Worm (Caenorhabditis elegans) whole organism, young adult: ENCODE data around the gene pxmp-4.

ENCODE experiments used
- B0035.1 ChIP-seq: sonication (generic microtip); optimal IDR thresholded peaks from 2 replicates; lab custom pipeline; 2016; ENCODE audit warnings: missing genetic modification characterization, mild to moderate bottlenecking, missing compliant biosample characterization, missing genotype, missing genetic modification reagents
- F22D6.2 ChIP-seq: sonication (generic microtip); optimal IDR thresholded peaks from 2 replicates; lab custom pipeline; 2016; ENCODE audit warnings: mild to moderate bottlenecking, missing genetic modification characterization, missing compliant biosample characterization
- F39B2.1 ChIP-seq: fragments of 200-800 bp; sonication (Bioruptor generic); IDR thresholded peaks from 2 replicates; pipeline ENCODE4 v1.3.6; 2022; ENCODE audit warnings: missing genetic modification reagents, missing genetic modification characterization, missing compliant biosample characterization
- F52B5.7 ChIP-seq: sonication (generic microtip); optimal IDR thresholded peaks from 2 replicates; lab custom pipeline; 2016; ENCODE audit warnings: mild to moderate bottlenecking, missing genetic modification characterization, missing compliant biosample characterization
- T26A5.8 ChIP-seq: sonication (generic microtip); optimal IDR thresholded peaks from 2 replicates; lab custom pipeline; 2016; ENCODE audit warnings: missing genetic modification characterization, missing compliant biosample characterization
- Y79H2A.3 ChIP-seq: fragments of 200-800 bp; sonication (Bioruptor generic); conservative IDR thresholded peaks from 2 replicates; pipeline ENCODE4 v1.3.6; 2022; ENCODE audit warnings: missing genetic modification reagents, missing genetic modification characterization, missing compliant biosample characterization
- ZK185.1 ChIP-seq: sonication (generic microtip); optimal IDR thresholded peaks from 2 replicates; lab custom pipeline; 2016; ENCODE audit warnings: mild to moderate bottlenecking, missing genetic modification characterization, missing compliant biosample characterization; ENCODE audit not compliant: poor library complexity, severe bottlenecking
- atf-7 ChIP-seq: sonication (generic microtip); optimal IDR thresholded peaks from 2 replicates; lab custom pipeline; 2017; ENCODE audit warnings: mild to moderate bottlenecking, missing genetic modification characterization, missing compliant biosample characterization
- attf-5 ChIP-seq: fragments of 200-800 bp; sonication (Bioruptor generic); optimal IDR thresholded peaks from 2 replicates; lab custom pipeline; 2018; ENCODE audit warnings: mild to moderate bottlenecking, missing genetic modification characterization, missing compliant biosample characterization
- ceh-100 ChIP-seq: fragments of 200-800 bp; sonication (Bioruptor generic); IDR thresholded peaks from 2 replicates; pipeline ENCODE4 v1.3.6; 2022; ENCODE audit warnings: missing genetic modification reagents, missing genetic modification characterization, missing compliant biosample characterization
- dox-1 ChIP-seq: fragments of 200-800 bp; sonication (Bioruptor generic); IDR thresholded peaks from 2 replicates; pipeline ENCODE4 v1.3.6; 2022; ENCODE audit warnings: missing genetic modification reagents, missing genetic modification characterization, missing compliant biosample characterization
- egl-44 ChIP-seq: fragments of 200-800 bp; sonication (Bioruptor generic); IDR thresholded peaks from 2 replicates; pipeline ENCODE4 v1.3.6; 2022; ENCODE audit warnings: missing genetic modification reagents, missing genetic modification characterization, missing compliant biosample characterization
- ekl-4 ChIP-seq: fragments of 200-800 bp; sonication (Bioruptor generic); IDR thresholded peaks from 2 replicates; pipeline ENCODE4 v1.3.6; 2022; ENCODE audit warnings: missing genetic modification reagents, missing genetic modification characterization, missing compliant biosample characterization
- fkh-3 ChIP-seq: sonication (generic microtip); optimal IDR thresholded peaks from 2 replicates; lab custom pipeline; 2016; ENCODE audit warnings: mild to moderate bottlenecking, missing genetic modification characterization, missing compliant biosample characterization
- hmg-1.2 ChIP-seq: fragments of 200-800 bp; sonication (Bioruptor generic); IDR thresholded peaks from 2 replicates; pipeline ENCODE4 v1.3.6; 2022; ENCODE audit warnings: missing genetic modification reagents, missing genetic modification characterization, missing compliant biosample characterization
- hrde-1 ChIP-seq: sonication (generic microtip); optimal IDR thresholded peaks from 2 replicates; lab custom pipeline; 2016; ENCODE audit warnings: missing genetic modification characterization, mild to moderate bottlenecking, missing compliant biosample characterization, moderate library complexity, missing genotype, missing genetic modification reagents, borderline replicate concordance
- lsl-1 ChIP-seq: fragments of 200-800 bp; sonication (Bioruptor generic); optimal IDR thresholded peaks from 2 replicates; lab custom pipeline; 2018; ENCODE audit warnings: mild to moderate bottlenecking, missing genetic modification characterization, moderate library complexity, missing compliant biosample characterization
- madf-6 ChIP-seq: fragments of 200-800 bp; sonication (Bioruptor generic); IDR thresholded peaks from 2 replicates; pipeline ENCODE4 v1.3.6; 2022; ENCODE audit warnings: missing genetic modification reagents, missing genetic modification characterization, missing compliant biosample characterization
- mel-28 ChIP-seq: sonication (generic microtip); optimal IDR thresholded peaks from 2 replicates; lab custom pipeline; 2016; ENCODE audit warnings: borderline replicate concordance, mild to moderate bottlenecking, missing genetic modification characterization, missing compliant biosample characterization
- nfya-1 ChIP-seq: sonication (generic microtip); optimal IDR thresholded peaks from 2 replicates; lab custom pipeline; 2017; ENCODE audit warnings: antibody characterized with exemption, missing compliant biosample characterization, missing genetic modification characterization, borderline replicate concordance; ENCODE audit not compliant: insufficient read depth
- nfya-2 ChIP-seq: fragments of 200-800 bp; sonication (Bioruptor generic); IDR thresholded peaks from 2 replicates; pipeline ENCODE4 v1.3.6; 2022; ENCODE audit warnings: missing genetic modification reagents, missing genetic modification characterization, missing compliant biosample characterization
- nfyb-1 ChIP-seq: fragments of 200-800 bp; sonication (Bioruptor generic); IDR thresholded peaks from 2 replicates; pipeline ENCODE4 v1.3.6; 2022; ENCODE audit warnings: missing genetic modification reagents, missing genetic modification characterization, missing compliant biosample characterization
- nhr-27 ChIP-seq: fragments of 200-800 bp; sonication (Bioruptor generic); optimal IDR thresholded peaks from 2 replicates; lab custom pipeline; 2018; ENCODE audit warnings: mild to moderate bottlenecking, missing genetic modification characterization, moderate library complexity, missing compliant biosample characterization
- nhr-80 ChIP-seq: sonication (generic microtip); optimal IDR thresholded peaks from 2 replicates; lab custom pipeline; 2016; ENCODE audit warnings: missing genetic modification characterization, missing compliant biosample characterization
- pha-4 ChIP-seq: fragments of 150-350 bp; sonication (generic microtip); optimal IDR thresholded peaks from 2 replicates; lab custom pipeline; 2014; ENCODE audit warnings: missing biosample characterization, missing genetic modification reagents, missing genetic modification characterization
- sdz-38 ChIP-seq: sonication (generic microtip); optimal IDR thresholded peaks from 2 replicates; lab custom pipeline; 2016; ENCODE audit warnings: missing genotype, missing genetic modification characterization, missing compliant biosample characterization
- snpc-3.4 ChIP-seq: sonication (generic microtip); optimal IDR thresholded peaks from 2 replicates; lab custom pipeline; 2017; ENCODE audit warnings: missing genetic modification characterization, mild to moderate bottlenecking, missing compliant biosample characterization, antibody characterized with exemption, moderate library complexity, missing genotype, missing genetic modification reagents
- somi-1 ChIP-seq: fragments of 200-800 bp; sonication (Bioruptor generic); optimal IDR thresholded peaks from 2 replicates; lab custom pipeline; 2018; ENCODE audit warnings: mild to moderate bottlenecking, missing genetic modification characterization, missing compliant biosample characterization
- sptf-2 ChIP-seq: fragments of 200-800 bp; sonication (Bioruptor generic); optimal IDR thresholded peaks from 2 replicates; lab custom pipeline; 2018; ENCODE audit warnings: mild to moderate bottlenecking, missing genetic modification characterization, missing compliant biosample characterization
- tbx-9 ChIP-seq: sonication (generic microtip); optimal IDR thresholded peaks from 2 replicates; lab custom pipeline; 2016; ENCODE audit warnings: borderline replicate concordance, missing genetic modification characterization, inconsistent platforms, missing compliant biosample characterization
- zim-3 ChIP-seq: sonication (generic microtip); optimal IDR thresholded peaks from 2 replicates; lab custom pipeline; 2017; ENCODE audit warnings: mild to moderate bottlenecking, missing genetic modification characterization, moderate library complexity, missing compliant biosample characterization
- ztf-25 ChIP-seq: fragments of 200-800 bp; sonication (Bioruptor generic); IDR thresholded peaks from 2 replicates; pipeline ENCODE4 v1.3.6; 2022; ENCODE audit warnings: missing genetic modification reagents, missing genetic modification characterization, missing compliant biosample characterization
- ztf-28 ChIP-seq: fragments of 200-800 bp; sonication (Bioruptor generic); IDR thresholded peaks from 2 replicates; pipeline ENCODE4 v1.3.6; 2022; ENCODE audit warnings: missing genetic modification reagents, missing genetic modification characterization, missing compliant biosample characterization

The pxmp-4 gene

ce11 chrIV:378838-379237, 41.9 kb upstream of the pxmp-4 start:
- TF ChIP-seq fkh-3 = no peak
- TF ChIP-seq ekl-4 (GFP tag; lab: Robert Waterston, UW) = no peak
- no peak for TF ChIP-seq dox-1 (GFP tag; lab: Robert Waterston, UW)
- TF ChIP-seq zim-3 = no peak
- TF ChIP-seq pha-4 (tag; lab: Kevin White, UChicago) = no peak
- TF ChIP-seq snpc-3.4 (tag; lab: Kevin White, UChicago) = no peak
- TF ChIP-seq attf-5 (GFP tag; lab: Kevin White, UChicago) = no peak
- TF ChIP-seq tbx-9 (tag; lab: Kevin White, UChicago) = no peak
- no peak for TF ChIP-seq sdz-38
- TF ChIP-seq F52B5.7 (tag; lab: Kevin White, UChicago) = no peak
- no peak for TF ChIP-seq hrde-1 (tag; lab: Kevin White, UChicago)
- TF ChIP-seq ztf-25 = no peak
- no peak for TF ChIP-seq lsl-1 (GFP tag; lab: Kevin White, UChicago)
- TF ChIP-seq nfyb-1 (GFP tag; lab: Robert Waterston, UW) = no peak

DNA sequence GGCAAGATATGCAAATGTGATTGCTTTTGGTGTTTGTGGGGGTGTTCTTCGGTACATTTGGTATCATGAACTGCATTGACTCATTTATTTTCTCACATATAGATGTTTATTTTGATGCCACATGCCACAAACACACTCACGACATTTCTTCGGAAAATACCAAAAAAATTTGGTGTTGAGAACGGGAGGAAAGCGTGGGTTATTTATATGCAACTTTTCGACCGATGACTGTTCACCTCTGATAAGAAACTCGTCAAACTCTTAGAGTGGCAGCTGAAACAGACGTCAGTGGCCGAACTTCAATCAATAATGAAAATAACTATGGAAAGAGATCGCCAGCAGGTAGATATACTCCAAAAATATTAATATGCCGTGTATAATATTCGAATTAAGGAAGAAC, 41.4 kb upstream of the pxmp-4 start:
- TF ChIP-seq sptf-2 (no peak), Y79H2A.3 (GFP tag; lab: Robert Waterston, UW) (no peak), F39B2.1 (GFP tag; lab: Robert Waterston, UW) (no peak), ceh-100 (GFP tag; lab: Robert Waterston, UW) (no peak), dox-1 (GFP tag; lab: Robert Waterston, UW) (no peak), T26A5.8 (tag; lab: Kevin White, UChicago) (no peak), somi-1 (no peak), F22D6.2 (tag; lab: Kevin White, UChicago) (no peak), nhr-80 (peak; percentile 63)

- TF ChIP-seq nfya-1 (no peak), atf-7 (tag; lab: Kevin White, UChicago) (no peak), hmg-1.2 (GFP tag; lab: Robert Waterston, UW) (no peak), madf-6 (GFP tag; lab: Robert Waterston, UW) (no peak), mel-28 (tag; lab: Kevin White, UChicago) (no peak), F52B5.7 (tag; lab: Kevin White, UChicago) (no peak), B0035.1 (tag; lab: Kevin White, UChicago) (no peak), nfya-2 (GFP tag; lab: Robert Waterston, UW) (no peak), pha-4 (tag; lab: Kevin White, UChicago) (no peak), nhr-27 (tag; lab: Kevin White, UChicago) (no peak)
- TF ChIP-seq, all 124 proteins: peak for 0
Observed at ce11 chrIV:377791-378190, 40.8 kb upstream of the pxmp-4 start.

DNA sequence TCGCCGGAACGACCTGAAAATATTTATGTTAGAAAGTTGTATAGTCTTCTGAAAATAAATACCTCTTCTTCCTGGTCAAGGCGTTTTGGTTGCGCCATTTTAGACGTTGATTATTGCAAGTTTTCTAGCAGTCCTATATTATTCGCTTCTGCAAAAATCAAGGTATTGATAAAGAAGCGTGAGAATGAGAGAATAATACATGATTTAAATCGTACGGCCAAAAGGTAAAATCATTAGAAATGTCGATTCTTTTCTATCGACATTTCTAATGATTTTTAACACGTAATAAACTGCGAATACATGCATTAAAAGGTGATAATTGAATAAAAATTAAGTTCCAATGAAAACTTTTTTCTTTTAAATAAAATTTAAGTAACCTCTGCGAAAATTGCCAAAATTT, 38.9 kb upstream of the pxmp-4 start, which contains the start of gene fln-1:
Gene fln-1, minus strand, starts transcription at position 101 of the 400 bp plus-strand sequence.
- TF ChIP-seq egl-44 (GFP tag; lab: Robert Waterston, UW) = no peak
- no peak for TF ChIP-seq ZK185.1 (tag; lab: Kevin White, UChicago)
- TF ChIP-seq ztf-28 (GFP tag; lab: Robert Waterston, UW) = no peak
- TF ChIP-seq nhr-80 = no peak
